Worm (Caenorhabditis elegans) whole organism, L1 larva: Measurements from ENCODE around the gene T22C8.6.

Experiments
- C16A3.4 ChIP-seq: fragments of 150-350 bp; optimal IDR thresholded peaks from 2 replicates; lab custom pipeline; 2014; ENCODE audit warnings: missing biosample characterization, missing genetic modification characterization
- Y116A8C.19 ChIP-seq: sonication (generic microtip); optimal IDR thresholded peaks from 2 replicates; lab custom pipeline; 2016; ENCODE audit warnings: missing compliant biosample characterization, missing genetic modification characterization, borderline replicate concordance
- aha-1 ChIP-seq: fragments of 150-350 bp; optimal IDR thresholded peaks from 2 replicates; lab custom pipeline; 2014; ENCODE audit warnings: missing biosample characterization, missing genetic modification characterization
- alr-1 ChIP-seq: fragments of 200-800 bp; sonication (Bioruptor generic); optimal IDR thresholded peaks from 2 replicates; lab custom pipeline; 2018; ENCODE audit warnings: borderline replicate concordance, mild to moderate bottlenecking, missing genetic modification characterization, missing compliant biosample characterization
- aly-2 ChIP-seq: fragments of 150-350 bp; optimal IDR thresholded peaks from 2 replicates; lab custom pipeline; 2014; ENCODE audit warnings: missing biosample characterization, missing genetic modification characterization
- blmp-1 ChIP-seq: fragments of 150-350 bp; optimal IDR thresholded peaks from 2 replicates; lab custom pipeline; 2014; ENCODE audit warnings: missing biosample characterization, missing genetic modification characterization
- ceh-82 ChIP-seq, 3 experiments: fragments of 150-350 bp in 1 of 3; sonication (generic microtip) in 2 of 3; optimal IDR thresholded peaks; 2 replicates each; lab custom pipeline; 2014 to 2017; ENCODE audit warnings: missing biosample characterization in 3 of 3, missing genetic modification characterization in 3 of 3
- ceh-88 ChIP-seq: fragments of 200-800 bp; sonication (Bioruptor generic); IDR thresholded peaks from 2 replicates; pipeline ENCODE4 v1.3.6; 2022; ENCODE audit warnings: missing genetic modification characterization, missing compliant biosample characterization
- ceh-90 ChIP-seq: sonication (generic microtip); optimal IDR thresholded peaks from 2 replicates; lab custom pipeline; 2016; ENCODE audit warnings: missing genetic modification characterization, missing compliant biosample characterization
- dsc-1 ChIP-seq: sonication (generic microtip); optimal IDR thresholded peaks from 2 replicates; lab custom pipeline; 2016; ENCODE audit warnings: mild to moderate bottlenecking, missing genetic modification characterization, missing compliant biosample characterization
- efl-3 ChIP-seq: fragments of 200-800 bp; sonication (Bioruptor generic); optimal IDR thresholded peaks from 2 replicates; lab custom pipeline; 2018; ENCODE audit warnings: mild to moderate bottlenecking, missing genetic modification characterization, missing compliant biosample characterization
- fkh-8 ChIP-seq: sonication (generic microtip); optimal IDR thresholded peaks from 2 replicates; lab custom pipeline; 2016; ENCODE audit warnings: mild to moderate bottlenecking, missing genetic modification characterization, missing compliant biosample characterization
- fos-1 ChIP-seq: fragments of 150-350 bp; optimal IDR thresholded peaks from 2 replicates; lab custom pipeline; 2014; ENCODE audit warnings: missing biosample characterization, missing genetic modification characterization
- hlh-17 ChIP-seq: fragments of 200-800 bp; sonication (Bioruptor generic); optimal IDR thresholded peaks from 2 replicates; lab custom pipeline; 2018; ENCODE audit warnings: missing genetic modification characterization, mild to moderate bottlenecking, missing compliant biosample characterization, moderate library complexity, borderline replicate concordance
- hlh-4 ChIP-seq: sonication (generic microtip); optimal IDR thresholded peaks from 2 replicates; lab custom pipeline; 2016; ENCODE audit warnings: mild to moderate bottlenecking, missing genetic modification characterization, missing compliant biosample characterization
- hpl-2 ChIP-seq: fragments of 150-350 bp; optimal IDR thresholded peaks from 2 replicates; lab custom pipeline; 2014; ENCODE audit warnings: missing biosample characterization, missing genetic modification reagents, missing genetic modification characterization
- isw-1 ChIP-seq: fragments of 200-800 bp; sonication (Bioruptor generic); IDR thresholded peaks from 2 replicates; pipeline ENCODE4 v1.3.6; 2022; ENCODE audit warnings: missing genetic modification characterization, missing compliant biosample characterization
- lin-14 ChIP-seq: fragments of 200-800 bp; sonication (Bioruptor generic); optimal IDR thresholded peaks from 2 replicates; lab custom pipeline; 2018; ENCODE audit warnings: mild to moderate bottlenecking, missing genetic modification characterization, moderate library complexity, missing compliant biosample characterization
- lin-35 ChIP-seq, 2 experiments: fragments of 150-350 bp; optimal IDR thresholded peaks; 2 replicates each; lab custom pipeline; 2014; ENCODE audit warnings: missing biosample characterization in 2 of 2, missing genetic modification characterization in 2 of 2, missing genetic modification reagents in 2 of 2
- lir-3 ChIP-seq: sonication (generic microtip); optimal IDR thresholded peaks from 2 replicates; lab custom pipeline; 2016; ENCODE audit warnings: mild to moderate bottlenecking, missing genetic modification characterization, moderate library complexity, missing compliant biosample characterization; ENCODE audit not compliant: poor library complexity
- lsy-2 ChIP-seq, 2 experiments: fragments of 150-350 bp; optimal IDR thresholded peaks; 2 replicates each; lab custom pipeline; 2014; ENCODE audit warnings: missing biosample characterization in 2 of 2, missing genetic modification characterization in 2 of 2
- mep-1 ChIP-seq: fragments of 150-350 bp; optimal IDR thresholded peaks from 2 replicates; lab custom pipeline; 2014; ENCODE audit warnings: missing biosample characterization, missing genetic modification characterization
- nhr-12 ChIP-seq: sonication (generic microtip); optimal IDR thresholded peaks from 2 replicates; lab custom pipeline; 2017; ENCODE audit warnings: missing biosample characterization, missing genetic modification characterization
- nhr-19 ChIP-seq: fragments of 200-800 bp; sonication (Bioruptor generic); conservative IDR thresholded peaks from 2 replicates; pipeline ENCODE4 v1.3.6; 2022; ENCODE audit warnings: missing genetic modification characterization, missing compliant biosample characterization
- nhr-20 ChIP-seq: sonication (generic microtip); optimal IDR thresholded peaks from 2 replicates; lab custom pipeline; 2016; ENCODE audit warnings: mild to moderate bottlenecking, missing genetic modification characterization, missing compliant biosample characterization
- nhr-237 ChIP-seq: fragments of 150-350 bp; optimal IDR thresholded peaks from 2 replicates; lab custom pipeline; 2014; ENCODE audit warnings: missing biosample characterization, missing genetic modification characterization
- nhr-71 ChIP-seq: sonication (generic microtip); optimal IDR thresholded peaks from 2 replicates; lab custom pipeline; 2016; ENCODE audit warnings: mild to moderate bottlenecking, missing genetic modification characterization, moderate library complexity, missing compliant biosample characterization
- nhr-77 ChIP-seq: fragments of 150-350 bp; optimal IDR thresholded peaks from 2 replicates; lab custom pipeline; 2014; ENCODE audit warnings: missing biosample characterization, missing genetic modification characterization
- nhr-84 ChIP-seq: sonication (generic microtip); optimal IDR thresholded peaks from 2 replicates; lab custom pipeline; 2017; ENCODE audit warnings: missing biosample characterization, missing genetic modification characterization
- nhr-85 ChIP-seq: sonication (generic microtip); peaks from one replicate; lab custom pipeline; 2016; ENCODE audit warnings: missing genetic modification characterization, inconsistent platforms, missing compliant biosample characterization
- pax-3 ChIP-seq: fragments of 200-800 bp; sonication (Bioruptor generic); optimal IDR thresholded peaks from 2 replicates; lab custom pipeline; 2018; ENCODE audit warnings: mild to moderate bottlenecking, missing genetic modification characterization, moderate library complexity, missing compliant biosample characterization
- rnt-1 ChIP-seq: sonication (generic microtip); optimal IDR thresholded peaks from 2 replicates; lab custom pipeline; 2016; ENCODE audit warnings: mild to moderate bottlenecking, missing genetic modification characterization, moderate library complexity, missing compliant biosample characterization
- skn-1 ChIP-seq: fragments of 150-350 bp; optimal IDR thresholded peaks from 2 replicates; lab custom pipeline; 2014; ENCODE audit warnings: missing biosample characterization, missing genetic modification characterization
- snu-23 ChIP-seq: sonication (generic microtip); optimal IDR thresholded peaks from 2 replicates; lab custom pipeline; 2016; ENCODE audit warnings: missing genetic modification characterization, missing compliant biosample characterization
- sox-4 ChIP-seq: sonication (generic microtip); optimal IDR thresholded peaks from 2 replicates; lab custom pipeline; 2016; ENCODE audit warnings: missing genetic modification characterization, missing compliant biosample characterization
- sptf-1 ChIP-seq: fragments of 150-350 bp; optimal IDR thresholded peaks from 2 replicates; lab custom pipeline; 2014; ENCODE audit warnings: missing biosample characterization, missing genetic modification characterization
- sup-37 ChIP-seq: fragments of 200-800 bp; sonication (Bioruptor generic); optimal IDR thresholded peaks from 2 replicates; lab custom pipeline; 2018; ENCODE audit warnings: mild to moderate bottlenecking, missing genetic modification characterization, missing compliant biosample characterization
- unc-30 ChIP-seq: sonication (generic microtip); optimal IDR thresholded peaks from 2 replicates; lab custom pipeline; 2017; ENCODE audit warnings: missing biosample characterization, missing genetic modification characterization
- unc-62 ChIP-seq: fragments of 150-350 bp; optimal IDR thresholded peaks from 2 replicates; lab custom pipeline; 2014; ENCODE audit warnings: missing biosample characterization, missing genetic modification reagents, missing genetic modification characterization
- unc-98 ChIP-seq: fragments of 200-800 bp; sonication (Bioruptor generic); IDR thresholded peaks from 2 replicates; pipeline ENCODE4 v1.3.6; 2022; ENCODE audit warnings: missing genetic modification characterization, missing compliant biosample characterization
- xbp-1 ChIP-seq: sonication (generic microtip); optimal IDR thresholded peaks from 2 replicates; lab custom pipeline; 2016; ENCODE audit warnings: missing genetic modification characterization, missing compliant biosample characterization
- zip-4 ChIP-seq: fragments of 200-800 bp; sonication (Bioruptor generic); optimal IDR thresholded peaks from 2 replicates; lab custom pipeline; 2018; ENCODE audit warnings: mild to moderate bottlenecking, missing genetic modification characterization, moderate library complexity, missing compliant biosample characterization
- ztf-4 ChIP-seq: fragments of 150-350 bp; optimal IDR thresholded peaks from 2 replicates; lab custom pipeline; 2014; ENCODE audit warnings: missing biosample characterization, missing genetic modification characterization

Gene T22C8.6

ce11 chrII:8585036-8585627, 44.9 kb downstream of the T22C8.6 start, which contains the start of gene F54C9.11:
F54C9.11 (minus strand) TSS chrII:8585086.
- TF ChIP-seq fos-1 (tag; lab: Kevin White, UChicago) (no peak), mep-1 (tag; lab: Kevin White, UChicago) (peak; percentile 12), C16A3.4 (tag; lab: Kevin White, UChicago) (peak; percentile 7), ceh-82 (tag; optimal IDR thresholded peaks at IDR 0.05; lab: Kevin White, UChicago) (no peak), nhr-12 (no peak), unc-98 (GFP tag; lab: Robert Waterston, UW) (no peak), unc-62 (GFP tag; lab: Kevin White, UChicago) (no peak), rnt-1 (peak; percentile 42), nhr-20 (tag; lab: Kevin White, UChicago) (no peak), blmp-1 (tag; lab: Kevin White, UChicago) (peak; percentile 64), nhr-84 (no peak), Y116A8C.19 (tag; lab: Kevin White, UChicago) (no peak), nhr-71 (tag; lab: Kevin White, UChicago) (peak; percentile 62), ztf-4 (tag; lab: Kevin White, UChicago) (peak; percentile 30), lir-3 (no peak), ceh-88 (GFP tag; lab: Robert Waterston, UW) (no peak), aly-2 (tag; lab: Kevin White, UChicago) (no peak), unc-30 (tag; lab: Kevin White, UChicago) (no peak), dsc-1 (no peak), skn-1 (no peak), hlh-4 (tag; lab: Kevin White, UChicago) (no peak), sox-4 (tag; lab: Kevin White, UChicago) (no peak), ceh-90 (no peak), lin-14 (peak; percentile 73), xbp-1 (tag; lab: Kevin White, UChicago) (no peak), hlh-17 (GFP tag; lab: Kevin White, UChicago) (no peak), pax-3 (no peak), nhr-77 (tag; lab: Kevin White, UChicago) (no peak), nhr-237 (no peak), lin-35 (GFP tag; optimal IDR thresholded peaks at IDR 0.05; lab: Kevin White, UChicago) (peak in 1 of 2 experiments; percentile 14), lsy-2 (tag; optimal IDR thresholded peaks at IDR 0.05; lab: Kevin White, UChicago) (peak in 1 of 2 experiments; percentile 57), isw-1 (GFP tag; lab: Robert Waterston, UW) (no peak), efl-3 (GFP tag; lab: Kevin White, UChicago) (no peak), alr-1 (tag; lab: Kevin White, UChicago) (no peak), nhr-85 (tag; lab: Kevin White, UChicago) (no peak), zip-4 (GFP tag; lab: Kevin White, UChicago) (no peak), snu-23 (GFP tag; lab: Kevin White, UChicago) (peak; percentile 11), sup-37 (no peak), fkh-8 (tag; lab: Kevin White, UChicago) (no peak), nhr-19 (no peak), aha-1 (tag; lab: Kevin White, UChicago) (no peak)

ce11 chrII:8583035-8583434, 47.0 kb downstream of the T22C8.6 start:
- TF ChIP-seq sox-4 (tag; lab: Kevin White, UChicago) (no peak), sptf-1 (tag; lab: Kevin White, UChicago) (no peak), unc-30 (tag; lab: Kevin White, UChicago) (no peak), ceh-88 (GFP tag; lab: Robert Waterston, UW) (no peak), lin-35 (GFP tag; optimal IDR thresholded peaks at IDR 0.05; lab: Kevin White, UChicago) (no peak), hpl-2 (GFP tag; lab: Kevin White, UChicago) (no peak)
